Worm (Caenorhabditis elegans) whole organism, mixed stage, embryonic: Measurements from ENCODE around the gene K07H8.8.

Source experiments
- elt-1 ChIP-seq: sonication (generic microtip); optimal IDR thresholded peaks from 2 replicates; lab custom pipeline; 2017; ENCODE audit warnings: missing genetic modification characterization, mild to moderate bottlenecking, missing compliant biosample characterization, antibody characterized with exemption, moderate library complexity, borderline replicate concordance; ENCODE audit not compliant: insufficient read depth
- mep-1 ChIP-seq: fragments of 150-350 bp; optimal IDR thresholded peaks from 2 replicates; lab custom pipeline; 2017; ENCODE audit warnings: missing biosample characterization, missing genetic modification reagents, missing genetic modification characterization, inconsistent platforms
- snpc-4 ChIP-seq: fragments of 150-350 bp; optimal IDR thresholded peaks from 2 replicates; lab custom pipeline; 2014; ENCODE audit warnings: missing biosample characterization, missing genetic modification characterization
- unc-62 ChIP-seq: fragments of 150-350 bp; optimal IDR thresholded peaks from 2 replicates; lab custom pipeline; 2014; ENCODE audit warnings: missing biosample characterization, missing genetic modification reagents, missing genetic modification characterization

DNA sequence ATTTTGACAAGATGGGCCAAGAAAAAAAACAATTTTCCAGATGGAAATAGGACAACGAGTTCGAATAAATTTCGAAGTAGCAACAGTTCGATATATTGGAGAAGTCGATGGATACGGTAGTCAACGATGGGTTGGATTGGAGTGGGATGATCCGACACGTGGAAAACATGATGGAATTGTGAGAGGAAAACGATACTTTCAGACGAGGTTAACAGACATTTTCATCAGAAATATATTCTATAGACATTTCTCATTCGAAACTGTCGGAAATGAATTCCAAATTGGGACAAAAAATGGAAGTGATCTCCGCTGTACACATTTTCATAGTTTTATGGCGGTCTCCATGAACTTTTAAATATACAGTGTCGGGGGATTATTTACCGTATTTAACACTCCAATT lies 26.4 kb upstream of the K07H8.8 start, which contains the start of gene tbce-1:
- no peak for TF ChIP-seq snpc-4 (tag; lab: Kevin White, UChicago)
- no peak for TF ChIP-seq elt-1 (tag; lab: Kevin White, UChicago)
- no peak for TF ChIP-seq mep-1 (tag; lab: Kevin White, UChicago)
- TF ChIP-seq unc-62 (GFP tag; lab: Kevin White, UChicago): no peak
